Fruit fly (Drosophila melanogaster) whole organism, wandering third instar larva: ENCODE data around the gene CG1103.
A peak's percentile ranks its signal among the peaks of the same experiment; 100 is the strongest.

Experiments
- Abd-B ChIP-seq: fragments of >200 bp; optimal IDR thresholded peaks from 2 replicates; lab custom pipeline; 2017; ENCODE audit warnings: missing biosample characterization, missing genetic modification characterization
- CrebA ChIP-seq: fragments of 200-800 bp; sonication (Bioruptor generic); optimal IDR thresholded peaks from 2 replicates; lab custom pipeline; 2016; ENCODE audit warnings: missing biosample characterization, mild to moderate bottlenecking, missing genetic modification characterization, borderline replicate concordance
- HLH106 ChIP-seq: fragments of 200-800 bp; optimal IDR thresholded peaks from 3 replicates; lab custom pipeline; 2019; ENCODE audit warnings: missing biosample characterization, mild to moderate bottlenecking, missing genetic modification characterization, moderate library complexity
- Hnf4 ChIP-seq: fragments of 200-800 bp; sonication (Bioruptor generic); optimal IDR thresholded peaks from 2 replicates; lab custom pipeline; 2016; ENCODE audit warnings: missing biosample characterization, mild to moderate bottlenecking, missing genetic modification characterization
- Hr83 ChIP-seq: fragments of 200-300 bp; sonication (Bioruptor generic); optimal IDR thresholded peaks from 2 replicates; lab custom pipeline; 2016; ENCODE audit warnings: missing biosample characterization, mild to moderate bottlenecking, missing genetic modification characterization, moderate library complexity; ENCODE audit not compliant: poor library complexity, severe bottlenecking
- Jra ChIP-seq: sonication (Bioruptor generic); optimal IDR thresholded peaks from 2 replicates; lab custom pipeline; 2016; ENCODE audit warnings: missing biosample characterization, missing genetic modification characterization
- Myc ChIP-seq: fragments of >200 bp; optimal IDR thresholded peaks from 2 replicates; lab custom pipeline; 2017
- N ChIP-seq: fragments of >200 bp; optimal IDR thresholded peaks from 2 replicates; lab custom pipeline; 2018; ENCODE audit warnings: missing biosample characterization, missing external identifiers, missing genetic modification characterization
- Rel ChIP-seq, 2 experiments: fragments of 200-800 bp; sonication (Bioruptor generic) in 1 of 2; optimal IDR thresholded peaks; 2 replicates in 1 of 2; 3 replicates in 1 of 2; lab custom pipeline; 2016 to 2019; ENCODE audit warnings: mild to moderate bottlenecking in 2 of 2, missing biosample characterization in 2 of 2, missing genetic modification characterization in 2 of 2, moderate library complexity in 1 of 2
- Sp1 ChIP-seq: fragments of 200-800 bp; sonication (Bioruptor generic); optimal IDR thresholded peaks from 3 replicates; lab custom pipeline; 2019; ENCODE audit warnings: missing biosample characterization, mild to moderate bottlenecking, missing genetic modification characterization, moderate library complexity
- Vsx2 ChIP-seq: fragments of 200-300, 225-300 bp; sonication (Bioruptor generic); optimal IDR thresholded peaks from 2 replicates; lab custom pipeline; 2018; ENCODE audit warnings: missing biosample characterization, missing genetic modification characterization; ENCODE audit not compliant: partially characterized antibody
- br ChIP-seq: fragments of 200-800 bp; sonication (Bioruptor generic); optimal IDR thresholded peaks from 2 replicates; lab custom pipeline; 2016; ENCODE audit warnings: missing biosample characterization, missing genetic modification characterization
- dl ChIP-seq, 2 experiments: fragments of 175-275, 200-275 bp in 1 of 2; fragments of 200-275 bp in 1 of 2; sonication (Bioruptor generic); optimal IDR thresholded peaks; lab custom pipeline; 2018; ENCODE audit warnings: mild to moderate bottlenecking in 2 of 2, missing biosample characterization in 2 of 2, missing genetic modification characterization in 2 of 2, moderate library complexity in 2 of 2; ENCODE audit not compliant: partially characterized antibody in 2 of 2, insufficient read depth in 1 of 2
- dmrt93B ChIP-seq: fragments of 200-800 bp; sonication (Bioruptor generic); optimal IDR thresholded peaks from 2 replicates; lab custom pipeline; 2018; ENCODE audit warnings: missing biosample characterization, mild to moderate bottlenecking, missing genetic modification characterization
- ey ChIP-seq: fragments of 200-800 bp; sonication (Bioruptor generic); optimal IDR thresholded peaks from 2 replicates; lab custom pipeline; 2016; ENCODE audit warnings: missing biosample characterization, missing genetic modification characterization
- foxo ChIP-seq, 2 experiments: fragments of 200-800 bp; sonication (Bioruptor generic); optimal IDR thresholded peaks; 2 replicates in 1 of 2; 3 replicates in 1 of 2; lab custom pipeline; 2016 to 2017; ENCODE audit warnings: missing biosample characterization in 2 of 2, missing genetic modification characterization in 2 of 2
- h ChIP-seq: fragments of 200-800 bp; sonication (Bioruptor generic); optimal IDR thresholded peaks from 3 replicates; lab custom pipeline; 2016; ENCODE audit warnings: missing biosample characterization, mild to moderate bottlenecking, missing genetic modification characterization
- pan ChIP-seq: fragments of >200 bp; optimal IDR thresholded peaks from 2 replicates; lab custom pipeline; 2017
- psq ChIP-seq: fragments of 200-800 bp; sonication (Bioruptor generic); optimal IDR thresholded peaks from 3 replicates; lab custom pipeline; 2017; ENCODE audit warnings: missing biosample characterization, mild to moderate bottlenecking, missing genetic modification characterization, moderate library complexity
- rgr ChIP-seq: fragments of 200-800 bp; sonication (Bioruptor generic); optimal IDR thresholded peaks from 3 replicates; lab custom pipeline; 2016; ENCODE audit warnings: missing biosample characterization, mild to moderate bottlenecking, missing genetic modification characterization
- usp ChIP-seq: fragments of >200 bp; optimal IDR thresholded peaks from 2 replicates; lab custom pipeline; 2017; ENCODE audit warnings: missing biosample characterization, missing genetic modification characterization

CG1103 gene

dm6 chr3R:4378363-4379354, 41.1 kb downstream of the CG1103 start, which contains the start of gene Sfxn1-3 (continued):
- TF ChIP-seq Jra (GFP tag; lab: Kevin White, UChicago) (peak; percentile 75), CrebA (GFP tag; lab: Kevin White, UChicago) (no peak), usp (GFP tag; lab: Kevin White, UChicago) (no peak), pan (lab: Kevin White, UChicago) (no peak), h (GFP tag; lab: Kevin White, UChicago) (peak; percentile 74)

- TF ChIP-seq Hnf4 (GFP tag; lab: Kevin White, UChicago) (peak; percentile 62), Rel (GFP tag; optimal IDR thresholded peaks at IDR 0.05; lab: Kevin White, UChicago) (no peak), Rel (tag; optimal IDR thresholded peaks at IDR 0.05; lab: Kevin White, UChicago) (peak; percentile 10), N (GFP tag; lab: Kevin White, UChicago) (no peak), Vsx2 (GFP tag; lab: Kevin White, UChicago) (no peak), h (GFP tag; lab: Kevin White, UChicago) (peak; percentile 26)
- TF ChIP-seq, all 38 proteins: peak for 3
Observed at dm6 chr3R:4381079-4381919, 43.7 kb downstream of the CG1103 start, which contains the start of gene Cont. Cont (plus strand) TSS chr3R:4381306.

dm6 chr3R:4382165-4382564, 44.6 kb downstream of the CG1103 start:
- TF ChIP-seq Jra (GFP tag; lab: Kevin White, UChicago): no peak
- no peak for TF ChIP-seq Myc (lab: Kevin White, UChicago)
- no peak for TF ChIP-seq Abd-B (GFP tag; lab: Kevin White, UChicago)

- TF ChIP-seq Myc (lab: Kevin White, UChicago) (peak; percentile 25), dmrt93B (GFP tag; lab: Kevin White, UChicago) (no peak), br (GFP tag; lab: Kevin White, UChicago) (no peak), HLH106 (peak; percentile 59), psq (peak; percentile 23), Vsx2 (GFP tag; lab: Kevin White, UChicago) (no peak), dl (GFP tag; optimal IDR thresholded peaks at IDR 0.05; lab: Kevin White, UChicago; ENCODE audit: insufficient read depth in 1 of 2, partially characterized antibody in 2 of 2) (no peak), Rel (GFP tag; optimal IDR thresholded peaks at IDR 0.05; lab: Kevin White, UChicago) (no peak), Rel (tag; optimal IDR thresholded peaks at IDR 0.05; lab: Kevin White, UChicago) (peak; percentile 90), Hnf4 (GFP tag; lab: Kevin White, UChicago) (peak; percentile 51), ey (GFP tag; lab: Kevin White, UChicago) (no peak), pan (lab: Kevin White, UChicago) (no peak), Hr83 (GFP tag; lab: Kevin White, UChicago) (peak; percentile 7), foxo (GFP tag; optimal IDR thresholded peaks at IDR 0.05; lab: Kevin White, UChicago) (peak in 1 of 2 experiments; percentile 44), rgr (GFP tag; lab: Kevin White, UChicago) (peak; percentile 35), Sp1 (peak; percentile 41)
Observed at dm6 chr3R:4387490-4387889, 49.9 kb downstream of the CG1103 start, which contains the start of gene tub. tub (plus strand) TSS chr3R:4387742.
